Worm (Caenorhabditis elegans) whole organism, midembryonic: ENCODE results near the gene affl-2.

Experiments used
- T22C8.4 ChIP-seq: fragments of 200-800 bp; sonication (Bioruptor generic); IDR thresholded peaks from 2 replicates; pipeline ENCODE4 v1.3.6; 2022; ENCODE audit warnings: missing genetic modification characterization, missing compliant biosample characterization
- cog-1 ChIP-seq: sonication (generic microtip); optimal IDR thresholded peaks from 2 replicates; lab custom pipeline; 2016; ENCODE audit warnings: missing genetic modification characterization, missing compliant biosample characterization
- flt-1 ChIP-seq: fragments of 200-800 bp; sonication (Bioruptor generic); IDR thresholded peaks from 2 replicates; pipeline ENCODE4 v1.3.6; 2022; ENCODE audit warnings: missing genetic modification characterization, missing compliant biosample characterization
- med-1 ChIP-seq: sonication (generic microtip); optimal IDR thresholded peaks from 2 replicates; lab custom pipeline; 2017; ENCODE audit warnings: missing genetic modification characterization, mild to moderate bottlenecking, missing compliant biosample characterization, antibody characterized with exemption, missing genetic modification reagents; ENCODE audit not compliant: insufficient read depth
- ref-1 ChIP-seq: fragments of 200-800 bp; sonication (Bioruptor generic); conservative IDR thresholded peaks from 2 replicates; pipeline ENCODE4 v1.3.6; 2022; ENCODE audit warnings: missing genetic modification reagents, missing genetic modification characterization, missing compliant biosample characterization
- ztf-23 ChIP-seq: fragments of 200-800 bp; sonication (Bioruptor generic); IDR thresholded peaks from 2 replicates; pipeline ENCODE4 v1.3.6; 2022; ENCODE audit warnings: missing genetic modification reagents, missing genetic modification characterization, missing compliant biosample characterization
- ztf-29 ChIP-seq: fragments of 200-800 bp; sonication (Bioruptor generic); IDR thresholded peaks from 2 replicates; pipeline ENCODE4 v1.3.6; 2022; ENCODE audit warnings: missing genetic modification reagents, missing genetic modification characterization, missing compliant biosample characterization

DNA sequence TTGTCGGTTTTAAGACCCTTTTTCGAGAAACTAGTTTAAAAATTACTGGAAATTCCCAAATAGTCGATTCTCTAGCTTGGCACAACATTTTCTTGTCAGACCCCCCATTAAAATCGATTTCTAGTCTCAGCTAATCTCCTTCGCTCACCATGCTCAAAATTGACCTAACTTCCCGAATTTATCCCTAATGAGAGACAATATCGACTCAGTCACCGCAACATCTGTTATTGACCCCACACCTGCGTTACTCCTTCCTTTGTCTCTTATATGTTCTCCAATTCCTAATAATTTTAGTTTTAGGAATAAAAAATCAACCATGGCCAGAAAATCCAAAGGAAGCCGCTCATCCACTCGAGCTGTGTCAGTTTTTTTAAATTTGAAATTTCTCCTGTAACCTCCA is 5.7 kb upstream of the affl-2 start, which contains the start of gene cec-8:
- TF ChIP-seq ref-1 (GFP tag; lab: Robert Waterston, UW): no peak
- no peak for TF ChIP-seq T22C8.4 (GFP tag; lab: Robert Waterston, UW)
- TF ChIP-seq ztf-23 (GFP tag; lab: Robert Waterston, UW): no peak
- TF ChIP-seq med-1 (GFP tag; lab: Kevin White, UChicago): no peak
- TF ChIP-seq cog-1: no peak
- no peak for TF ChIP-seq ztf-29 (GFP tag; lab: Robert Waterston, UW)
- no peak for TF ChIP-seq flt-1 (GFP tag; lab: Robert Waterston, UW)
